Worm (Caenorhabditis elegans) whole organism, late embryonic: ENCODE data around the gene tsp-18.

Source experiments
- ahr-1 ChIP-seq: sonication (generic microtip); optimal IDR thresholded peaks from 2 replicates; lab custom pipeline; 2016; ENCODE audit warnings: missing genetic modification characterization, missing compliant biosample characterization
- ama-1 ChIP-seq: fragments of 150-350 bp; optimal IDR thresholded peaks from 2 replicates; lab custom pipeline; 2014
- ceh-24 ChIP-seq: sonication (generic microtip); optimal IDR thresholded peaks from 2 replicates; lab custom pipeline; 2016; ENCODE audit warnings: mild to moderate bottlenecking, missing genetic modification characterization, missing compliant biosample characterization
- ceh-9 ChIP-seq: sonication (generic microtip); optimal IDR thresholded peaks from 2 replicates; lab custom pipeline; 2016; ENCODE audit warnings: mild to moderate bottlenecking, missing genetic modification characterization, inconsistent platforms, missing compliant biosample characterization
- elt-2 ChIP-seq: sonication (generic microtip); optimal IDR thresholded peaks from 2 replicates; lab custom pipeline; 2016; ENCODE audit warnings: missing genetic modification reagents, missing genetic modification characterization, missing compliant biosample characterization
- fax-1 ChIP-seq: sonication (generic microtip); optimal IDR thresholded peaks from 2 replicates; lab custom pipeline; 2016; ENCODE audit warnings: missing genotype, missing genetic modification characterization, missing compliant biosample characterization
- hlh-8 ChIP-seq: sonication (generic microtip); optimal IDR thresholded peaks from 2 replicates; lab custom pipeline; 2016; ENCODE audit warnings: missing genotype, missing genetic modification characterization, missing compliant biosample characterization
- lin-11 ChIP-seq: fragments of 200-800 bp; sonication (Bioruptor generic); optimal IDR thresholded peaks from 2 replicates; lab custom pipeline; 2018; ENCODE audit warnings: mild to moderate bottlenecking, missing genetic modification characterization, missing compliant biosample characterization
- nfya-1 ChIP-seq: sonication (generic microtip); optimal IDR thresholded peaks from 2 replicates; lab custom pipeline; 2017; ENCODE audit warnings: missing genetic modification characterization, mild to moderate bottlenecking, missing compliant biosample characterization, antibody characterized with exemption, moderate library complexity
- nhr-11 ChIP-seq: fragments of 150-350 bp; optimal IDR thresholded peaks from 2 replicates; lab custom pipeline; 2014; ENCODE audit warnings: missing biosample characterization, missing genetic modification characterization
- pax-1 ChIP-seq: fragments of 150-350 bp; optimal IDR thresholded peaks from 2 replicates; lab custom pipeline; 2014; ENCODE audit warnings: missing biosample characterization, missing genetic modification characterization
- pha-4 ChIP-seq: fragments of 150-350 bp; optimal IDR thresholded peaks from 2 replicates; lab custom pipeline; 2018; ENCODE audit warnings: missing biosample characterization, missing genetic modification reagents, missing genetic modification characterization

ce11 chrII:5860621-5861020, 43.7 kb upstream of the tsp-18 start:
- no peak for TF ChIP-seq ama-1 (lab: Kevin White, UChicago)
- no peak for TF ChIP-seq lin-11 (tag; lab: Kevin White, UChicago)
- no peak for TF ChIP-seq ceh-9
- TF ChIP-seq fax-1 (tag; lab: Kevin White, UChicago): no peak
- TF ChIP-seq pha-4 (tag; lab: Kevin White, UChicago): no peak
- no peak for TF ChIP-seq nhr-11 (tag; lab: Kevin White, UChicago)
- TF ChIP-seq ceh-24 (tag; lab: Kevin White, UChicago): no peak
- TF ChIP-seq elt-2 (tag; lab: Kevin White, UChicago): no peak
- no peak for TF ChIP-seq pax-1 (tag; lab: Kevin White, UChicago)
- no peak for TF ChIP-seq hlh-8 (tag; lab: Kevin White, UChicago)
- TF ChIP-seq ahr-1 (tag; lab: Kevin White, UChicago): no peak
- TF ChIP-seq nfya-1: no peak
